Worm (Caenorhabditis elegans) whole organism, L2 larva: ENCODE results near the gene F13H8.11.

Experiments
- ama-1 ChIP-seq: fragments of 150-350 bp; optimal IDR thresholded peaks from 2 replicates; lab custom pipeline; 2018; ENCODE audit warnings: inconsistent platforms
- nhr-11 ChIP-seq: fragments of 150-350 bp; optimal IDR thresholded peaks from 2 replicates; lab custom pipeline; 2014; ENCODE audit warnings: missing biosample characterization, missing genetic modification characterization

DNA sequence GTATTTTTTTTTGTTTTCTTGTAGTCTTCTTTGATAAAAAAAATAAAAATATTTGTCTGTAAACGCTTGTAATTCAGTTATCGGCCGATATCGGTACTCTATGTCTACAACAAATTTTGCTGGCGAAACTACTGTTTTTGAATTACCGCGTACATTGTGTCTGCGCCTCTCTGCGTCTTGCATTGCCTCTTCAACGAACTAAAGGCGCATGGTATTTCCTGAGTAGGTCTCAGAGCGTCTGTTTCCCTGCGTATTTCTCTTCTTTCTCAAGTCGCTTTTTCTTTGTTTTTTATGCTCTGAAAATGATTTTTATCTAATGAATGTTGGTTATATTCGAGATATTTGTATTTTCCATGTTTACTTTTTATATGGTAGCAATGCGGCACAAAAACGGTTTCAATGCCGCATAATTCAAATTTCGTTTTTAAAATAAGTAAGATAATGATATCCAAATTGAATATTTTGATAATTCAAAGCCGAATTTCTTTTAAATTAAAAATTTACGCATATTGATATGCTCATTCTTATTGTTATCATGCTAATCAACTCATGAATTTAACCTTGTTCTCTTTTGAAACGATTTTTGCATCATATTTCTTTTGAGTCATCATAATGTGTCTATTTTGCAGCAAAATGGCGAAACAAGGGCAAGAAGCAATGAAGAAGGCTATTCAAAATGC lies 8.9 kb downstream of the F13H8.11 start, which contains the start of gene phb-2:
- no peak for TF ChIP-seq nhr-11 (tag; lab: Kevin White, UChicago)
- TF ChIP-seq ama-1 (lab: Kevin White, UChicago): peak; percentile 23
